Fruit fly (Drosophila melanogaster) whole organism, wandering third instar larva: ENCODE results near the gene CG32270.

Source experiments
- Abd-B ChIP-seq: fragments of >200 bp; optimal IDR thresholded peaks from 2 replicates; lab custom pipeline; 2017; ENCODE audit warnings: missing biosample characterization, missing genetic modification characterization
- CG32264 ChIP-seq: fragments of 200-800 bp; sonication (Bioruptor generic); optimal IDR thresholded peaks from 2 replicates; lab custom pipeline; 2016; ENCODE audit warnings: missing biosample characterization, missing genetic modification characterization
- CG9705 ChIP-seq: fragments of 200-800 bp; sonication (Bioruptor generic); optimal IDR thresholded peaks from 2 replicates; lab custom pipeline; 2018; ENCODE audit warnings: missing biosample characterization, mild to moderate bottlenecking, missing genetic modification characterization
- CrebA ChIP-seq: fragments of 200-800 bp; sonication (Bioruptor generic); optimal IDR thresholded peaks from 2 replicates; lab custom pipeline; 2016; ENCODE audit warnings: missing biosample characterization, mild to moderate bottlenecking, missing genetic modification characterization, borderline replicate concordance
- Dfd ChIP-seq: fragments of >200 bp; optimal IDR thresholded peaks from 2 replicates; lab custom pipeline; 2017; ENCODE audit warnings: missing biosample characterization, missing genetic modification characterization
- Dif ChIP-seq: fragments of 200-275, 200-300 bp; sonication (Bioruptor generic); optimal IDR thresholded peaks from 2 replicates; lab custom pipeline; 2018; ENCODE audit warnings: missing biosample characterization, missing genetic modification characterization; ENCODE audit not compliant: partially characterized antibody
- GATAd ChIP-seq: sonication (Bioruptor generic); optimal IDR thresholded peaks from 2 replicates; lab custom pipeline; 2016; ENCODE audit warnings: missing biosample characterization, missing genetic modification characterization
- HLH106 ChIP-seq: fragments of 200-800 bp; optimal IDR thresholded peaks from 3 replicates; lab custom pipeline; 2019; ENCODE audit warnings: missing biosample characterization, mild to moderate bottlenecking, missing genetic modification characterization, moderate library complexity
- Hnf4 ChIP-seq: fragments of 200-800 bp; sonication (Bioruptor generic); optimal IDR thresholded peaks from 2 replicates; lab custom pipeline; 2016; ENCODE audit warnings: missing biosample characterization, mild to moderate bottlenecking, missing genetic modification characterization
- Hr78 ChIP-seq: fragments of >200 bp; optimal IDR thresholded peaks from 2 replicates; lab custom pipeline; 2017; ENCODE audit warnings: missing biosample characterization, missing genetic modification characterization
- Hr83 ChIP-seq: fragments of 200-300 bp; sonication (Bioruptor generic); optimal IDR thresholded peaks from 2 replicates; lab custom pipeline; 2016; ENCODE audit warnings: missing biosample characterization, mild to moderate bottlenecking, missing genetic modification characterization, moderate library complexity; ENCODE audit not compliant: poor library complexity, severe bottlenecking
- Jra ChIP-seq: sonication (Bioruptor generic); optimal IDR thresholded peaks from 2 replicates; lab custom pipeline; 2016; ENCODE audit warnings: missing biosample characterization, missing genetic modification characterization
- Mio ChIP-seq: sonication (Bioruptor generic); optimal IDR thresholded peaks from 2 replicates; lab custom pipeline; 2016; ENCODE audit warnings: missing biosample characterization, missing genetic modification characterization
- Myc ChIP-seq: fragments of >200 bp; optimal IDR thresholded peaks from 2 replicates; lab custom pipeline; 2017
- N ChIP-seq: fragments of >200 bp; optimal IDR thresholded peaks from 2 replicates; lab custom pipeline; 2018; ENCODE audit warnings: missing biosample characterization, missing external identifiers, missing genetic modification characterization
- OdsH ChIP-seq: fragments of 200-800 bp; sonication (Bioruptor generic); optimal IDR thresholded peaks from 2 replicates; lab custom pipeline; 2016; ENCODE audit warnings: missing biosample characterization, mild to moderate bottlenecking, missing genetic modification characterization
- Rel ChIP-seq, 2 experiments: fragments of 200-800 bp; sonication (Bioruptor generic) in 1 of 2; optimal IDR thresholded peaks; 2 replicates in 1 of 2; 3 replicates in 1 of 2; lab custom pipeline; 2016 to 2019; ENCODE audit warnings: mild to moderate bottlenecking in 2 of 2, missing biosample characterization in 2 of 2, missing genetic modification characterization in 2 of 2, moderate library complexity in 1 of 2
- Sp1 ChIP-seq: fragments of 200-800 bp; sonication (Bioruptor generic); optimal IDR thresholded peaks from 3 replicates; lab custom pipeline; 2019; ENCODE audit warnings: missing biosample characterization, mild to moderate bottlenecking, missing genetic modification characterization, moderate library complexity
- Vsx2 ChIP-seq: fragments of 200-300, 225-300 bp; sonication (Bioruptor generic); optimal IDR thresholded peaks from 2 replicates; lab custom pipeline; 2018; ENCODE audit warnings: missing biosample characterization, missing genetic modification characterization; ENCODE audit not compliant: partially characterized antibody
- br ChIP-seq: fragments of 200-800 bp; sonication (Bioruptor generic); optimal IDR thresholded peaks from 2 replicates; lab custom pipeline; 2016; ENCODE audit warnings: missing biosample characterization, missing genetic modification characterization
- brk ChIP-seq: fragments of 200-800 bp; sonication (Bioruptor generic); optimal IDR thresholded peaks from 2 replicates; lab custom pipeline; 2016; ENCODE audit warnings: missing biosample characterization, mild to moderate bottlenecking, missing genetic modification characterization
- dl ChIP-seq, 2 experiments: fragments of 175-275, 200-275 bp in 1 of 2; fragments of 200-275 bp in 1 of 2; sonication (Bioruptor generic); optimal IDR thresholded peaks; lab custom pipeline; 2018; ENCODE audit warnings: mild to moderate bottlenecking in 2 of 2, missing biosample characterization in 2 of 2, missing genetic modification characterization in 2 of 2, moderate library complexity in 2 of 2; ENCODE audit not compliant: partially characterized antibody in 2 of 2, insufficient read depth in 1 of 2
- dmrt93B ChIP-seq: fragments of 200-800 bp; sonication (Bioruptor generic); optimal IDR thresholded peaks from 2 replicates; lab custom pipeline; 2018; ENCODE audit warnings: missing biosample characterization, mild to moderate bottlenecking, missing genetic modification characterization
- dsf ChIP-seq: sonication (Bioruptor generic); optimal IDR thresholded peaks from 2 replicates; lab custom pipeline; 2016; ENCODE audit warnings: missing biosample characterization, missing genetic modification characterization, borderline replicate concordance
- ey ChIP-seq: fragments of 200-800 bp; sonication (Bioruptor generic); optimal IDR thresholded peaks from 2 replicates; lab custom pipeline; 2016; ENCODE audit warnings: missing biosample characterization, missing genetic modification characterization
- foxo ChIP-seq, 2 experiments: fragments of 200-800 bp; sonication (Bioruptor generic); optimal IDR thresholded peaks; 2 replicates in 1 of 2; 3 replicates in 1 of 2; lab custom pipeline; 2016 to 2017; ENCODE audit warnings: missing biosample characterization in 2 of 2, missing genetic modification characterization in 2 of 2
- fru ChIP-seq: fragments of 200-800 bp; sonication (Bioruptor generic); optimal IDR thresholded peaks from 3 replicates; lab custom pipeline; 2016; ENCODE audit warnings: missing biosample characterization, mild to moderate bottlenecking, missing genetic modification characterization
- h ChIP-seq: fragments of 200-800 bp; sonication (Bioruptor generic); optimal IDR thresholded peaks from 3 replicates; lab custom pipeline; 2016; ENCODE audit warnings: missing biosample characterization, mild to moderate bottlenecking, missing genetic modification characterization
- jim ChIP-seq: fragments of 175-275, 200-325 bp; sonication (Bioruptor generic); optimal IDR thresholded peaks from 2 replicates; lab custom pipeline; 2016; ENCODE audit warnings: missing biosample characterization, mild to moderate bottlenecking, missing genetic modification characterization
- lola ChIP-seq: fragments of >200 bp; optimal IDR thresholded peaks from 2 replicates; lab custom pipeline; 2017; ENCODE audit warnings: missing biosample characterization, missing genetic modification characterization
- pan ChIP-seq: fragments of >200 bp; optimal IDR thresholded peaks from 2 replicates; lab custom pipeline; 2017
- psq ChIP-seq: fragments of 200-800 bp; sonication (Bioruptor generic); optimal IDR thresholded peaks from 3 replicates; lab custom pipeline; 2017; ENCODE audit warnings: missing biosample characterization, mild to moderate bottlenecking, missing genetic modification characterization, moderate library complexity
- rgr ChIP-seq: fragments of 200-800 bp; sonication (Bioruptor generic); optimal IDR thresholded peaks from 3 replicates; lab custom pipeline; 2016; ENCODE audit warnings: missing biosample characterization, mild to moderate bottlenecking, missing genetic modification characterization
- sage ChIP-seq: fragments of 200-800 bp; sonication (Bioruptor generic); optimal IDR thresholded peaks from 2 replicates; lab custom pipeline; 2016; ENCODE audit warnings: missing biosample characterization, mild to moderate bottlenecking, missing genetic modification characterization
- sv ChIP-seq: fragments of 200-800 bp; sonication (Bioruptor generic); optimal IDR thresholded peaks from 3 replicates; lab custom pipeline; 2016; ENCODE audit warnings: missing biosample characterization, missing genetic modification characterization
- tai ChIP-seq: sonication (Bioruptor generic); optimal IDR thresholded peaks from 2 replicates; lab custom pipeline; 2016; ENCODE audit warnings: missing biosample characterization, missing genetic modification characterization
- usp ChIP-seq: fragments of >200 bp; optimal IDR thresholded peaks from 2 replicates; lab custom pipeline; 2017; ENCODE audit warnings: missing biosample characterization, missing genetic modification characterization
- woc ChIP-seq: sonication (Bioruptor generic); optimal IDR thresholded peaks from 2 replicates; lab custom pipeline; 2016; ENCODE audit warnings: missing biosample characterization, mild to moderate bottlenecking, missing genetic modification characterization

The CG32270 gene

dm6 chr3L:3251659-3252490 lies 43.1 kb upstream of the CG32270 start:
- TF ChIP-seq rgr (peak; percentile 1), Myc (lab: Kevin White, UChicago) (no peak), brk (peak; percentile 79), usp (GFP tag; lab: Kevin White, UChicago) (no peak), lola (GFP tag; lab: Kevin White, UChicago) (no peak), sage (GFP tag; lab: Kevin White, UChicago) (no peak), Jra (peak; percentile 41), foxo (GFP tag; optimal IDR thresholded peaks at IDR 0.05; lab: Kevin White, UChicago) (no peak), Dfd (no peak), dmrt93B (GFP tag; lab: Kevin White, UChicago) (no peak), h (GFP tag; lab: Kevin White, UChicago) (peak; percentile 27), Hr83 (peak; percentile 18), Dif (no peak), pan (no peak), GATAd (GFP tag; lab: Kevin White, UChicago) (peak; percentile 16), br (GFP tag; lab: Kevin White, UChicago) (peak; percentile 35), Sp1 (GFP tag; lab: Kevin White, UChicago) (no peak), ey (GFP tag; lab: Kevin White, UChicago) (no peak), Vsx2 (GFP tag; lab: Kevin White, UChicago) (peak; percentile 24), woc (GFP tag; lab: Kevin White, UChicago) (peak; percentile 26), dsf (GFP tag; lab: Kevin White, UChicago) (peak; percentile 40), Rel (GFP tag; optimal IDR thresholded peaks at IDR 0.05; lab: Kevin White, UChicago) (no peak), Rel (tag; optimal IDR thresholded peaks at IDR 0.05; lab: Kevin White, UChicago) (peak; percentile 29), Hr78 (GFP tag; lab: Kevin White, UChicago) (no peak), fru (GFP tag; lab: Kevin White, UChicago) (peak; percentile 26), CG9705 (no peak), Hnf4 (peak; percentile 70), dl (GFP tag; optimal IDR thresholded peaks at IDR 0.05; lab: Kevin White, UChicago; ENCODE audit: insufficient read depth in 1 of 2, partially characterized antibody in 2 of 2) (no peak), psq (GFP tag; lab: Kevin White, UChicago) (peak; percentile 74), HLH106 (no peak), CrebA (peak; percentile 62), Mio (GFP tag; lab: Kevin White, UChicago) (no peak), jim (GFP tag; lab: Kevin White, UChicago) (no peak), OdsH (GFP tag; lab: Kevin White, UChicago) (no peak), Abd-B (GFP tag; lab: Kevin White, UChicago) (no peak), N (no peak), CG32264 (no peak), tai (peak; percentile 29), sv (GFP tag; lab: Kevin White, UChicago) (no peak)

- TF ChIP-seq rgr (peak; percentile 24), sage (GFP tag; lab: Kevin White, UChicago) (peak; percentile 55), dsf (GFP tag; lab: Kevin White, UChicago) (peak; percentile 30), HLH106 (peak; percentile 6), h (GFP tag; lab: Kevin White, UChicago) (peak; percentile 5), lola (GFP tag; lab: Kevin White, UChicago) (no peak), ey (GFP tag; lab: Kevin White, UChicago) (peak; percentile 4), Vsx2 (GFP tag; lab: Kevin White, UChicago) (no peak), jim (GFP tag; lab: Kevin White, UChicago) (peak; percentile 36), br (GFP tag; lab: Kevin White, UChicago) (peak; percentile 42), CG9705 (no peak), Mio (GFP tag; lab: Kevin White, UChicago) (no peak), CrebA (peak; percentile 68), brk (peak; percentile 51), dmrt93B (GFP tag; lab: Kevin White, UChicago) (peak; percentile 6), Dfd (no peak), Hr83 (peak; percentile 73), pan (no peak), usp (GFP tag; lab: Kevin White, UChicago) (no peak), fru (GFP tag; lab: Kevin White, UChicago) (no peak), woc (GFP tag; lab: Kevin White, UChicago) (peak; percentile 37), Abd-B (GFP tag; lab: Kevin White, UChicago) (no peak), Hr78 (GFP tag; lab: Kevin White, UChicago) (no peak), sv (GFP tag; lab: Kevin White, UChicago) (no peak), Myc (lab: Kevin White, UChicago) (no peak), Sp1 (GFP tag; lab: Kevin White, UChicago) (peak; percentile 53), OdsH (GFP tag; lab: Kevin White, UChicago) (peak; percentile 37), N (no peak), Hnf4 (peak; percentile 54), Rel (GFP tag; optimal IDR thresholded peaks at IDR 0.05; lab: Kevin White, UChicago) (peak; percentile 77), Rel (tag; optimal IDR thresholded peaks at IDR 0.05; lab: Kevin White, UChicago) (peak; percentile 89), Dif (no peak), psq (GFP tag; lab: Kevin White, UChicago) (no peak), GATAd (GFP tag; lab: Kevin White, UChicago) (no peak), dl (GFP tag; optimal IDR thresholded peaks at IDR 0.05; lab: Kevin White, UChicago; ENCODE audit: insufficient read depth in 1 of 2, partially characterized antibody in 2 of 2) (no peak), Jra (no peak), tai (peak; percentile 36), CG32264 (no peak), foxo (GFP tag; optimal IDR thresholded peaks at IDR 0.05; lab: Kevin White, UChicago) (peak in 1 of 2 experiments; percentile 26)
Measured at dm6 chr3L:3250922-3251658, 42.3 kb upstream of the CG32270 start.
